Fruit fly (Drosophila melanogaster): ENCODE measurements around the gene Pde9.
A peak's percentile ranks its signal among the peaks of the same experiment; 100 is the strongest.

Gene Pde9

DNA sequence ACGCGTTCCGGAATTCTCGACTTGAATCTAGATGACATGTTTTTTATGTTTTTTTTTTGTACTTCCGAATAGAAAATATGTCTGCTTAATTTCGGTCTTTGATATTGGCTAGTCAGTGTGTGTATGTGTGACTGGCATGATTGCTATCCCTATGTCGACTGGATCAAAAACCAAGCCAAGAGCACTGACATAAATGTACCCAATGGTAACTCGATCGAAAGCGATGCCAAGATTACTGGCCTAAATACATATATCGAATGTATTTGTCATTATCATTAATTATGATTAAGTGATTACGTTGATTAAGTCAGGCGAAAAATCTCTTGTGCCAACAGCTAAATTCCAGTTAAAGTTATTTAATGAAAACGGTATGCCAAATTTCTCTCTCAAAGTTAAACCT, 39.5 kb downstream of the Pde9 start, which contains the start of gene CG4661:
TSS of gene CG4661 (minus strand) at position 101 of the 400 bp plus-strand sequence.
- no peak for TF ChIP-seq psq (GFP tag; optimal IDR thresholded peaks at IDR 0.05)
- TF ChIP-seq Vsx2 (GFP tag; optimal IDR thresholded peaks at IDR 0.05; ENCODE audit: partially characterized antibody), result no peak
- TF ChIP-seq Hr78 (GFP tag; optimal IDR thresholded peaks at IDR 0.05), result no peak
- TF ChIP-seq Mio (GFP tag; optimal IDR thresholded peaks at IDR 0.05), result no peak
- no peak for TF ChIP-seq ey (GFP tag; optimal IDR thresholded peaks at IDR 0.05)
- no peak for TF ChIP-seq Myc (optimal IDR thresholded peaks at IDR 0.05)
- TF ChIP-seq fru (GFP tag; optimal IDR thresholded peaks at IDR 0.05), result no peak
- TF ChIP-seq br (GFP tag; optimal IDR thresholded peaks at IDR 0.05), result no peak
- TF ChIP-seq dmrt93B (GFP tag; optimal IDR thresholded peaks at IDR 0.05), result no peak
- TF ChIP-seq Rel (GFP tag; optimal IDR thresholded peaks at IDR 0.05), result no peak
- TF ChIP-seq Rel (tag; optimal IDR thresholded peaks at IDR 0.05), result no peak
- TF ChIP-seq woc (GFP tag; optimal IDR thresholded peaks at IDR 0.05), result no peak

dm6 chrX:12841842-12842437, 55.2 kb downstream of the Pde9 start:
- no peak for TF ChIP-seq ey (GFP tag; optimal IDR thresholded peaks at IDR 0.05)
- peak; percentile 99 for TF ChIP-seq Dfd (GFP tag; optimal IDR thresholded peaks at IDR 0.05)
- TF ChIP-seq pan (optimal IDR thresholded peaks at IDR 0.05), result peak; percentile 74
- no peak for TF ChIP-seq h (GFP tag; optimal IDR thresholded peaks at IDR 0.05)

dm6 chrX:12840041-12840440, 57.1 kb downstream of the Pde9 start:
- TF ChIP-seq CG9705 (GFP tag; optimal IDR thresholded peaks at IDR 0.05) (no peak), pan (optimal IDR thresholded peaks at IDR 0.05) (peak; percentile 51), GATAd (GFP tag; optimal IDR thresholded peaks at IDR 0.05) (no peak), Dfd (GFP tag; optimal IDR thresholded peaks at IDR 0.05) (peak; percentile 64)

DNA sequence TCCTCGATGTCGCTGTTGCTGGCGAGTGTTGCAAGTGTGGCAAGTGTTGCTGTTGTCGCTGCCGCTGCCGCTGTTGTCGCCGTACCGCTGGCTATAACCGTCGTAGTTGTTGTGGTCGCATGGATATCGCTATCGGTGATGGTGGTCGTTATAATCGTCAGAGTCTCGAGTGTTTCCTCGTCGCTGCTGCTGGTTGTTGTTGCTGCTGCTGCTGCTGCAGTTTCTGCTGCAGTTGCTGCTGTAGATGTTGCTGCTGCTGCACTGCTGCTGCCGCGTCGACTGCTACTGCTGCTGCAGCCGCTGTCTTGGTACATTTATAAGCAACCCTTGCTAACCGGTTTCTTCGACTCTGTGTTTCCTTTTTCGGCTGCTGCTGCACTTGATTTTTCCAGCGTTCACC, 65.8 kb downstream of the Pde9 start:
- TF ChIP-seq Dfd (GFP tag; optimal IDR thresholded peaks at IDR 0.05) (peak; percentile 96), GATAd (GFP tag; optimal IDR thresholded peaks at IDR 0.05) (no peak), Hnf4 (GFP tag; optimal IDR thresholded peaks at IDR 0.05) (no peak)

dm6 chrX:12821556-12821955, 75.6 kb downstream of the Pde9 start:
- TF ChIP-seq Hr83 (GFP tag; optimal IDR thresholded peaks at IDR 0.05; ENCODE audit: poor library complexity, severe bottlenecking), result no peak
- TF ChIP-seq jim (GFP tag; optimal IDR thresholded peaks at IDR 0.05), result no peak
- TF ChIP-seq ey (GFP tag; optimal IDR thresholded peaks at IDR 0.05), result no peak
- no peak for TF ChIP-seq brk (GFP tag; optimal IDR thresholded peaks at IDR 0.05)

DNA sequence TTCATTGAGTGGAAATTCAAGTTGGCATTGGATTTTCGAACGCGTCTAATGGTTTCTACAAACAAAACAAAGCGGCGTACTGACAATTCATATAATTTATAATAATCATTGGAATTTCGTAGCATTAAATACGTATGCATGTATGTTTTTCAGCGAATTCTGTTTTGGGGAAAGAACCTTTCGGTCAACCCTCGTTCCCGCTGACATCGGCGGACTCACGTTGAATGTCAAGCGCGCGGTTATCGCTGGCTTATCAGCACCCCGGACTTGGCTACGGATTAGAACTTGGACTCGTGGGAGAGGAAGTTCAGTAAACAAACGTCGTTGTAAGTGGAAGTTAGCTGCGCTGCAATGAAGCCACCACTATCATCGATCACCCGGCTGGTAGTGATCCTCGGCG, 95.8 kb downstream of the Pde9 start, which contains the start of gene Nep6:
TSS of gene Nep6 (plus strand) at position 305 of the 400 bp plus-strand sequence.
- TF ChIP-seq Jra (GFP tag; optimal IDR thresholded peaks at IDR 0.05), result no peak
- TF ChIP-seq HLH106 (tag; optimal IDR thresholded peaks at IDR 0.05), result no peak
- no peak for TF ChIP-seq rgr (GFP tag; optimal IDR thresholded peaks at IDR 0.05)
- no peak for TF ChIP-seq Rel (GFP tag; optimal IDR thresholded peaks at IDR 0.05)
- TF ChIP-seq Rel (tag; optimal IDR thresholded peaks at IDR 0.05), result peak; percentile 58

dm6 chrX:12784690-12785441, 112.3 kb downstream of the Pde9 start, which contains the start of gene CG32647:
Gene CG32647, minus strand, starts transcription at chrX:12784958.
- TF ChIP-seq Dfd (GFP tag; optimal IDR thresholded peaks at IDR 0.05) (peak; percentile 46), dmrt93B (GFP tag; optimal IDR thresholded peaks at IDR 0.05) (no peak), CrebA (GFP tag; optimal IDR thresholded peaks at IDR 0.05; ENCODE audit: borderline replicate concordance) (no peak), CG9705 (GFP tag; optimal IDR thresholded peaks at IDR 0.05) (no peak), Hr83 (GFP tag; optimal IDR thresholded peaks at IDR 0.05; ENCODE audit: poor library complexity, severe bottlenecking) (no peak), Vsx2 (GFP tag; optimal IDR thresholded peaks at IDR 0.05; ENCODE audit: partially characterized antibody) (no peak), Sp1 (GFP tag; optimal IDR thresholded peaks at IDR 0.05) (no peak), brk (GFP tag; optimal IDR thresholded peaks at IDR 0.05) (peak; percentile 8), tai (GFP tag; optimal IDR thresholded peaks at IDR 0.05) (no peak), Mio (GFP tag; optimal IDR thresholded peaks at IDR 0.05) (no peak), pan (optimal IDR thresholded peaks at IDR 0.05) (no peak), N (GFP tag; optimal IDR thresholded peaks at IDR 0.05) (no peak)
